Worm (Caenorhabditis elegans) whole organism, midembryonic: ENCODE data around the gene ifp-1.

Experiments used
- T22C8.4 ChIP-seq: fragments of 200-800 bp; sonication (Bioruptor generic); IDR thresholded peaks from 2 replicates; pipeline ENCODE4 v1.3.6; 2022; ENCODE audit warnings: missing genetic modification characterization, missing compliant biosample characterization
- cog-1 ChIP-seq: sonication (generic microtip); optimal IDR thresholded peaks from 2 replicates; lab custom pipeline; 2016; ENCODE audit warnings: missing genetic modification characterization, missing compliant biosample characterization
- flt-1 ChIP-seq: fragments of 200-800 bp; sonication (Bioruptor generic); IDR thresholded peaks from 2 replicates; pipeline ENCODE4 v1.3.6; 2022; ENCODE audit warnings: missing genetic modification characterization, missing compliant biosample characterization
- klf-2 ChIP-seq: fragments of 200-800 bp; sonication (Bioruptor generic); conservative IDR thresholded peaks from 2 replicates; pipeline ENCODE4 v1.3.6; 2022; ENCODE audit warnings: missing genetic modification reagents, missing genetic modification characterization, missing compliant biosample characterization
- tab-1 ChIP-seq: fragments of 200-800 bp; sonication (Bioruptor generic); IDR thresholded peaks from 2 replicates; pipeline ENCODE4 v1.3.6; 2022; ENCODE audit warnings: missing genetic modification characterization, missing compliant biosample characterization

DNA sequence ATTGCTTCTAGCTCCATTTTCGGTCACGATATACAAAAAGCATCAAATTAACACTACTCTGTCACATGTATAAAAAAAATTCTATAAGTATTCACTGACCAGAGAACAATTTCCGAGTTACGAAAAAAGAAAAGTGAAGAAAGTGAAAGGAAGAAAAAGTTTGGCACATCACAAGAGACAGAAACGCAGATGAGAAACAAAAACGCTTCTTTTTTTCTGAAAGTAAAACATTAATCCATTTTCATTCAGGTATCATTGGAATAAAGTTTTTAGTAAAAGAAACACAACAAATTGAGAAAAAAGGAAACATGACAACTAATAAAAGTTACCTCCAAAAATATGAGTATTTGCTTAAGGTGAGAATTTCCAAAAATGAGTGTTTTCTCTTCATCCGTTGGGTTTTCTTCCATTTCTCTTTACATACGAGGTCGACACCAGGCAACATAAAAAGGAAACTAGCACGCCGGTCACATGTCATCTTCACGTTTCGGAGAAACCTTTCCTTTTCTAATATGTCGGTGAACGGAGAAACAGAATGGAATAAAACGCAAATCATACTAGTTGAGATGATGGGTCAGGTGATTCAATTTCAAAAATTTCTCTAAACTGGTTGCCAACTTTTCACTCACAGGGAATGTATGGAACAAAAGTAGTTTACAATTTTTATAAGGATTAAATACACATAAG, 37.1 kb downstream of the ifp-1 start:
- no peak for TF ChIP-seq tab-1 (GFP tag; lab: Robert Waterston, UW)
- TF ChIP-seq T22C8.4 (GFP tag; lab: Robert Waterston, UW): no peak
- no peak for TF ChIP-seq flt-1 (GFP tag; lab: Robert Waterston, UW)
- no peak for TF ChIP-seq klf-2 (GFP tag; lab: Robert Waterston, UW)
- no peak for TF ChIP-seq cog-1
